Fruit fly (Drosophila melanogaster) whole organism, prepupa: ENCODE results near the gene CG33688.

ENCODE experiments used
- Blimp-1 ChIP-seq: fragments of 200-800 bp; sonication (Bioruptor generic); optimal IDR thresholded peaks from 3 replicates; lab custom pipeline; 2017; ENCODE audit warnings: missing biosample characterization, missing genetic modification characterization, mild to moderate bottlenecking, moderate library complexity, missing genetic modification reagents
- CG11294 ChIP-seq: fragments of 200-800 bp; sonication (Bioruptor generic); IDR thresholded peaks from 2 replicates; pipeline ENCODE4 v1.3.6; 2022; ENCODE audit warnings: missing biosample characterization, missing genetic modification characterization
- CG11762 ChIP-seq: fragments of 200-800 bp; sonication (Bioruptor generic); optimal IDR thresholded peaks from 3 replicates; lab custom pipeline; 2016; ENCODE audit warnings: missing biosample characterization, missing genetic modification characterization; ENCODE audit not compliant: insufficient read depth
- CG11902 ChIP-seq: fragments of 200-800 bp; sonication (Bioruptor generic); optimal IDR thresholded peaks from 3 replicates; lab custom pipeline; 2016; ENCODE audit warnings: missing biosample characterization, missing genetic modification characterization
- CG1621 ChIP-seq: fragments of 200-800 bp; sonication (Bioruptor generic); optimal IDR thresholded peaks from 3 replicates; lab custom pipeline; 2018; ENCODE audit warnings: missing biosample characterization, mild to moderate bottlenecking, missing genetic modification characterization
- CG3032 ChIP-seq: fragments of 200-800 bp; optimal IDR thresholded peaks from 2 replicates; lab custom pipeline; 2019; ENCODE audit warnings: missing biosample characterization, mild to moderate bottlenecking, missing genetic modification characterization, moderate library complexity
- CG34406 ChIP-seq: fragments of 200-800 bp; sonication (Bioruptor generic); optimal IDR thresholded peaks from 3 replicates; lab custom pipeline; 2016; ENCODE audit warnings: missing biosample characterization, missing genetic modification characterization
- CG3919 ChIP-seq: fragments of 200-800 bp; sonication (Bioruptor generic); optimal IDR thresholded peaks from 3 replicates; lab custom pipeline; 2016; ENCODE audit warnings: missing biosample characterization, missing genetic modification characterization
- CG6808 ChIP-seq: fragments of 200-800 bp; sonication (Bioruptor generic); optimal IDR thresholded peaks from 3 replicates; lab custom pipeline; 2017; ENCODE audit warnings: missing biosample characterization, missing genetic modification characterization, mild to moderate bottlenecking, moderate library complexity, missing genetic modification reagents
- CG6854 ChIP-seq: fragments of 200-800 bp; sonication (Bioruptor generic); optimal IDR thresholded peaks from 2 replicates; lab custom pipeline; 2017; ENCODE audit warnings: missing biosample characterization, mild to moderate bottlenecking, missing genetic modification characterization
- CG7368 ChIP-seq: fragments of 200-800 bp; sonication (Bioruptor generic); optimal IDR thresholded peaks from 3 replicates; lab custom pipeline; 2016; ENCODE audit warnings: missing biosample characterization, missing genetic modification characterization
- CG8119 ChIP-seq: fragments of 200-800 bp; sonication (Bioruptor generic); IDR thresholded peaks from 3 replicates; pipeline ENCODE4 v1.3.6; 2022; ENCODE audit warnings: missing biosample characterization, missing genetic modification characterization
- Eip75B ChIP-seq: fragments of 200-800 bp; sonication (Bioruptor generic); optimal IDR thresholded peaks from 3 replicates; lab custom pipeline; 2016; ENCODE audit warnings: missing biosample characterization, missing genetic modification characterization
- Eip78C ChIP-seq: fragments of 200-800 bp; sonication (Bioruptor generic); peaks from one replicate; lab custom pipeline; 2016; ENCODE audit warnings: missing biosample characterization, missing genetic modification characterization
- Ets21C ChIP-seq: fragments of 200-800 bp; sonication (Bioruptor generic); optimal IDR thresholded peaks from 3 replicates; lab custom pipeline; 2016; ENCODE audit warnings: missing biosample characterization, missing genetic modification characterization
- Ets96B ChIP-seq: fragments of 200-800 bp; optimal IDR thresholded peaks from 2 replicates; lab custom pipeline; 2019; ENCODE audit warnings: missing biosample characterization, mild to moderate bottlenecking, missing genetic modification characterization, moderate library complexity
- Hr38 ChIP-seq: sonication (Bioruptor generic); optimal IDR thresholded peaks from 2 replicates; lab custom pipeline; 2016; ENCODE audit warnings: missing biosample characterization, missing genetic modification characterization
- Lpt ChIP-seq: fragments of 200-800 bp; sonication (Bioruptor generic); optimal IDR thresholded peaks from 3 replicates; lab custom pipeline; 2016; ENCODE audit warnings: missing biosample characterization, missing genetic modification characterization
- Met ChIP-seq: fragments of 200-800 bp; sonication (Bioruptor generic); optimal IDR thresholded peaks from 3 replicates; lab custom pipeline; 2016; ENCODE audit warnings: missing biosample characterization, missing genetic modification characterization
- OdsH ChIP-seq: fragments of 200-800 bp; sonication (Bioruptor generic); optimal IDR thresholded peaks from 3 replicates; lab custom pipeline; 2016; ENCODE audit warnings: missing biosample characterization, missing genetic modification characterization
- Smox ChIP-seq: fragments of 200-800 bp; sonication (Bioruptor generic); optimal IDR thresholded peaks from 3 replicates; lab custom pipeline; 2016; ENCODE audit warnings: missing biosample characterization, missing genetic modification characterization
- Sox14 ChIP-seq: fragments of 200-800 bp; sonication (Bioruptor generic); optimal IDR thresholded peaks from 3 replicates; lab custom pipeline; 2016; ENCODE audit warnings: missing biosample characterization, missing genetic modification characterization
- achi ChIP-seq: fragments of 200-800 bp; sonication (Bioruptor generic); optimal IDR thresholded peaks from 3 replicates; lab custom pipeline; 2016; ENCODE audit warnings: missing biosample characterization, missing genetic modification characterization
- eg ChIP-seq: fragments of 200-800 bp; sonication (Bioruptor generic); IDR thresholded peaks from 3 replicates; pipeline ENCODE4 v1.3.6; 2022; ENCODE audit warnings: missing biosample characterization, missing genetic modification characterization
- esn ChIP-seq: fragments of 200-800 bp; sonication (Bioruptor generic); optimal IDR thresholded peaks from 2 replicates; lab custom pipeline; 2016; ENCODE audit warnings: missing biosample characterization, mild to moderate bottlenecking, missing genetic modification characterization, moderate library complexity
- fd85E ChIP-seq: fragments of 200-800 bp; sonication (Bioruptor generic); optimal IDR thresholded peaks from 3 replicates; lab custom pipeline; 2016; ENCODE audit warnings: missing biosample characterization, missing genetic modification characterization
- lz ChIP-seq: fragments of 200-800 bp; sonication (Bioruptor generic); optimal IDR thresholded peaks from 3 replicates; lab custom pipeline; 2016; ENCODE audit warnings: missing biosample characterization, missing genetic modification characterization
- net ChIP-seq: fragments of 200-800 bp; sonication (Bioruptor generic); optimal IDR thresholded peaks from 3 replicates; lab custom pipeline; 2016; ENCODE audit warnings: missing biosample characterization, missing genetic modification characterization
- salr ChIP-seq, 2 experiments: fragments of 200-800 bp; sonication (Bioruptor generic); optimal IDR thresholded peaks; 3 replicates each; lab custom pipeline; 2016 to 2018; ENCODE audit warnings: missing biosample characterization in 2 of 2, missing genetic modification characterization in 2 of 2, mild to moderate bottlenecking in 1 of 2
- spab ChIP-seq: fragments of 200-800 bp; sonication (Bioruptor generic); optimal IDR thresholded peaks from 2 replicates; lab custom pipeline; 2017; ENCODE audit warnings: missing biosample characterization, mild to moderate bottlenecking, missing genetic modification characterization, missing genetic modification reagents
- ss ChIP-seq, 2 experiments: fragments of 200-800 bp; sonication (Bioruptor generic); optimal IDR thresholded peaks; 2 replicates in 1 of 2; 3 replicates in 1 of 2; lab custom pipeline; 2017 to 2018; ENCODE audit warnings: mild to moderate bottlenecking in 2 of 2, missing biosample characterization in 2 of 2, missing genetic modification characterization in 2 of 2, moderate library complexity in 1 of 2
- svp ChIP-seq: fragments of 200-800 bp; sonication (Bioruptor generic); peaks from one replicate; lab custom pipeline; 2016; ENCODE audit warnings: missing biosample characterization, missing genetic modification characterization
- topi ChIP-seq: fragments of 200-800 bp; sonication (Bioruptor generic); optimal IDR thresholded peaks from 3 replicates; lab custom pipeline; 2016; ENCODE audit warnings: missing biosample characterization, missing genetic modification characterization
- vri ChIP-seq: fragments of 200-800 bp; sonication (Bioruptor generic); optimal IDR thresholded peaks from 3 replicates; lab custom pipeline; 2016; ENCODE audit warnings: missing biosample characterization, mild to moderate bottlenecking, missing genetic modification characterization

The CG33688 gene

DNA sequence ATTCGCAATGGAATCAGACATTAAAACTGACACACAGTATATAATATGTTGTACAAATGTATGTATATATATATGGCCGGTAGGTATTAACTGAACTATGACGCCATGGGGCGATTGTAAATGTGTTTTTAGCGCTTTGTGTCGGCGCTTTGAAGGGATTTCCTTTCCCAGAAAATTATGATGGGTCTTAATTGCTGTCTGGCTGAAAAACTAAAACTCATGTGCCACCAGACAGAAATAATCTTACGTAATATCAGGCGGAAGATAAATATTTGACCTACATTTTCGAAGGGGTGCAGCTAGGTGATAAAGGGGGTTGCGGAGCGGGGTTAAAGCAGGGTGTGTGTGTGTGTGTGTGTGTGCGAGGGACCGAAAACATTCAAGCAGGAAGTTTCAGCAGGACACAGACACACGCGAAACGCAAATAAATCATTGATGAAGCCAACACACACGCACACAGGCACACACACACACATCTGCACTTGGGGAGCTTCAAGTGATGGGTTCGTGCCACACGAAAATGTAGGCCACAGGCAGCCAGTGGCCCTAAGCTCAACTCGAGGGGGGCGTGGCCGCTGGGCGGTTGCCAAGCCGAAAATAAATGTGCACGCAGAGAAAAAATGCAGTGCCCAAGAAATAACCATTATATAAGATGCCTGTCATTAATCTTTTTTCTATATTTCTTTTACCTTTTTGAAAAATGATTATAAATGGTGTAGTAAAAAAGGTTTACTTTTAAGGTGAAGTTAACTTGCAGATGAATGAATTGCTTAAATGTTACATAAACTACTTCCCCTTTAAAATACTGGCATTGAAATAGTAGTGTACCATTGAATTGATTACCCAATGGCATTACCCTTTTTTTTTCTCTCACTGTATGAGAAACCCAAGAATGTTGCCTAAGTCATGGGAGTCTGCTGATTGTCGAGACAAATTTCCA, 41.5 kb upstream of the CG33688 start (continued):
- TF ChIP-seq CG3919 (GFP tag; lab: Kevin White, UChicago) (peak; percentile 58), svp (GFP tag; lab: Kevin White, UChicago) (peak; percentile 62), Lpt (GFP tag; lab: Kevin White, UChicago) (peak; percentile 21), salr (GFP tag; optimal IDR thresholded peaks at IDR 0.05; lab: Kevin White, UChicago) (peak in 1 of 2 experiments; percentile 71), achi (peak; percentile 57), Met (GFP tag; lab: Kevin White, UChicago) (peak; percentile 38), ss (GFP tag; optimal IDR thresholded peaks at IDR 0.05; lab: Kevin White, UChicago) (peak in 1 of 2 experiments; percentile 51), Ets96B (peak; percentile 28), Blimp-1 (GFP tag; lab: Kevin White, UChicago) (no peak), CG11294 (GFP tag; lab: Robert Waterston, UW) (peak; percentile 52; the same call in 1 of the 2 replicates), CG6854 (GFP tag; lab: Kevin White, UChicago) (no peak), CG11902 (no peak), Hr38 (GFP tag; lab: Kevin White, UChicago) (no peak), CG6808 (peak; percentile 2), topi (peak; percentile 42), Smox (GFP tag; lab: Kevin White, UChicago) (peak; percentile 26), Eip78C (GFP tag; lab: Kevin White, UChicago) (peak; percentile 90), CG8119 (peak; percentile 70), esn (GFP tag; lab: Kevin White, UChicago) (peak; percentile 40), Ets21C (peak; percentile 13), fd85E (GFP tag; lab: Kevin White, UChicago) (no peak), CG34406 (peak; percentile 37), vri (no peak), OdsH (GFP tag; lab: Kevin White, UChicago) (peak; percentile 56), CG11762 (GFP tag; lab: Kevin White, UChicago) (peak; percentile 41), net (GFP tag; lab: Kevin White, UChicago) (peak; percentile 16), CG1621 (tag; lab: Kevin White, UChicago) (no peak), CG3032 (tag; lab: Kevin White, UChicago) (peak; percentile 43), Sox14 (GFP tag; lab: Kevin White, UChicago) (peak; percentile 59), spab (GFP tag; lab: Kevin White, UChicago) (peak; percentile 10), Eip75B (GFP tag; lab: Kevin White, UChicago) (peak; percentile 62), lz (GFP tag; lab: Kevin White, UChicago) (peak; percentile 48)
- TF ChIP-seq, all 60 proteins: peak for 45

dm6 chr3L:16158322-16158721, 40.7 kb upstream of the CG33688 start:
- no peak for TF ChIP-seq Smox (GFP tag; lab: Kevin White, UChicago)
- peak; percentile 7 to 32 for TF ChIP-seq ss (GFP tag; optimal IDR thresholded peaks at IDR 0.05; lab: Kevin White, UChicago)
- no peak for TF ChIP-seq CG3032 (tag; lab: Kevin White, UChicago)
- peak; percentile 29; the same call in 1 of the 3 replicates for TF ChIP-seq eg
- no peak for TF ChIP-seq Lpt (GFP tag; lab: Kevin White, UChicago)
- TF ChIP-seq Ets96B = no peak
- TF ChIP-seq vri = no peak
- TF ChIP-seq CG7368 (GFP tag; lab: Kevin White, UChicago) = no peak
- peak in 1 of 2 experiments; percentile 5 for TF ChIP-seq salr (GFP tag; optimal IDR thresholded peaks at IDR 0.05; lab: Kevin White, UChicago)
